Worm (Caenorhabditis elegans): ENCODE data around the gene nsy-7.
A peak's percentile ranks its signal among the peaks of the same experiment; 100 is the strongest.

The nsy-7 gene

ce11 chrIV:8042005-8042404 is 44.4 kb downstream of the nsy-7 start (continued):
- TF ChIP-seq elt-2 (tag; optimal IDR thresholded peaks at IDR 0.05) (no peak), unc-86 (tag; optimal IDR thresholded peaks at IDR 0.05) (no peak), ama-1 (optimal IDR thresholded peaks at IDR 0.05) (no peak), elt-3 (tag; optimal IDR thresholded peaks at IDR 0.05) (peak in 2 of 6 experiments; percentile 33 to 64), jun-1 (tag; optimal IDR thresholded peaks at IDR 0.05) (no peak), C16A3.4 (tag; optimal IDR thresholded peaks at IDR 0.05) (no peak), rnt-1 (tag; optimal IDR thresholded peaks at IDR 0.05) (no peak), skn-1 (tag; optimal IDR thresholded peaks at IDR 0.05) (no peak), zip-4 (GFP tag; optimal IDR thresholded peaks at IDR 0.05) (no peak), lir-3 (tag; optimal IDR thresholded peaks at IDR 0.05; ENCODE audit: poor library complexity) (no peak), nhr-77 (tag; optimal IDR thresholded peaks at IDR 0.05) (peak; percentile 26), C34B4.2 (tag; optimal IDR thresholded peaks at IDR 0.05) (no peak), mab-9 (GFP tag; IDR thresholded peaks at IDR 0.05) (no peak), lin-15B (tag; optimal IDR thresholded peaks at IDR 0.05) (no peak), aly-2 (tag; optimal IDR thresholded peaks at IDR 0.05) (no peak), ceh-90 (tag; optimal IDR thresholded peaks at IDR 0.05) (no peak), nhr-47 (tag; optimal IDR thresholded peaks at IDR 0.05) (no peak), nhr-85 (tag) (peak; percentile 91), vab-15 (tag; optimal IDR thresholded peaks at IDR 0.05) (no peak), tlp-1 (tag; optimal IDR thresholded peaks at IDR 0.05) (no peak), swsn-7 (tag; optimal IDR thresholded peaks at IDR 0.05) (no peak), nhr-12 (tag; optimal IDR thresholded peaks at IDR 0.05) (no peak), pag-3 (tag; optimal IDR thresholded peaks at IDR 0.05; ENCODE audit: borderline replicate concordance, insufficient read depth) (no peak), fos-1 (tag; optimal IDR thresholded peaks at IDR 0.05) (no peak), ceh-63 (GFP tag; optimal IDR thresholded peaks at IDR 0.05) (no peak), F16B12.6 (tag; optimal IDR thresholded peaks at IDR 0.05) (no peak), nhr-90 (tag; optimal IDR thresholded peaks at IDR 0.05; ENCODE audit: poor library complexity) (no peak), blmp-1 (tag; optimal IDR thresholded peaks at IDR 0.05) (peak; percentile 82), dsc-1 (tag; optimal IDR thresholded peaks at IDR 0.05) (no peak), C04F5.9 (tag; optimal IDR thresholded peaks at IDR 0.05) (no peak), Y116A8C.19 (tag; optimal IDR thresholded peaks at IDR 0.05; ENCODE audit: borderline replicate concordance) (no peak), nhr-11 (tag; optimal IDR thresholded peaks at IDR 0.05) (no peak), fkh-4 (tag; optimal IDR thresholded peaks at IDR 0.05; ENCODE audit: borderline replicate concordance) (no peak), unc-98 (GFP tag; IDR thresholded peaks at IDR 0.05) (no peak), nhr-20 (tag; optimal IDR thresholded peaks at IDR 0.05) (peak; percentile 65), sup-37 (GFP tag; optimal IDR thresholded peaks at IDR 0.05) (no peak), zag-1 (tag; optimal IDR thresholded peaks at IDR 0.05) (no peak), efl-3 (GFP tag; optimal IDR thresholded peaks at IDR 0.05) (no peak), lin-14 (GFP tag; optimal IDR thresholded peaks at IDR 0.05) (peak; percentile 79), egl-13 (tag; optimal IDR thresholded peaks at IDR 0.05) (no peak), lsy-2 (tag; optimal IDR thresholded peaks at IDR 0.05) (peak in 1 of 2 experiments; percentile 1), isw-1 (GFP tag; IDR thresholded peaks at IDR 0.05) (no peak), grh-1 (GFP tag; IDR thresholded peaks at IDR 0.05) (peak; percentile 83), ceh-82 (tag; optimal IDR thresholded peaks at IDR 0.05) (no peak), xbp-1 (tag; optimal IDR thresholded peaks at IDR 0.05) (no peak), lin-39 (tag; optimal IDR thresholded peaks at IDR 0.05) (no peak), mep-1 (tag; optimal IDR thresholded peaks at IDR 0.05) (peak; percentile 40), ztf-11 (tag; optimal IDR thresholded peaks at IDR 0.05) (no peak), nhr-84 (tag; optimal IDR thresholded peaks at IDR 0.05) (no peak), nhr-19 (GFP tag; conservative IDR thresholded peaks at IDR 0.05) (peak; percentile 23; the same call in 1 of the 2 replicates), egl-27 (tag; optimal IDR thresholded peaks at IDR 0.05) (no peak), pqm-1 (tag; optimal IDR thresholded peaks at IDR 0.05) (no peak), sox-4 (tag; optimal IDR thresholded peaks at IDR 0.05) (no peak), unc-130 (tag; optimal IDR thresholded peaks at IDR 0.05) (no peak)
